Worm (Caenorhabditis elegans) whole organism, L4/young adult: ENCODE results near the gene dod-21.

ENCODE experiments used
- dao-5 ChIP-seq: sonication (generic microtip); optimal IDR thresholded peaks from 2 replicates; lab custom pipeline; 2016; ENCODE audit warnings: missing genotype, missing genetic modification characterization, moderate library complexity, missing compliant biosample characterization
- him-1 ChIP-seq: sonication (generic microtip); optimal IDR thresholded peaks from 2 replicates; lab custom pipeline; 2016; ENCODE audit warnings: missing genotype, missing genetic modification reagents, missing genetic modification characterization, missing compliant biosample characterization

- TF ChIP-seq dao-5 (tag; lab: Kevin White, UChicago) (no peak), him-1 (no peak)
Measured at ce11 chrIV:12892194-12892593, 44.3 kb upstream of the dod-21 start, which contains the start of gene K08D8.1.
